Worm (Caenorhabditis elegans): ENCODE measurements around the gene F53F8.3.

- TF ChIP-seq aly-2 (tag; optimal IDR thresholded peaks at IDR 0.05) (no peak), fkh-10 (GFP tag; optimal IDR thresholded peaks at IDR 0.05) (no peak), madf-5 (GFP tag; IDR thresholded peaks at IDR 0.05) (no peak), nhr-28 (tag; optimal IDR thresholded peaks at IDR 0.05) (no peak)
Observed at ce11 chrV:20641896-20642295, 47.4 kb downstream of the F53F8.3 start, which contains the start of gene srxa-15.

Data from whole organism, L4 larva.